Fruit fly (Drosophila melanogaster) whole organism, embryonic: ENCODE data around the gene CG3434.

Experiments used
- CG10147 ChIP-seq: fragments of 200-800 bp; sonication (Bioruptor generic); optimal IDR thresholded peaks from 2 replicates; lab custom pipeline; 2019; ENCODE audit warnings: missing biosample characterization, mild to moderate bottlenecking, missing genetic modification characterization, moderate library complexity
- CG10366 ChIP-seq: fragments of 200-800 bp; sonication (Bioruptor generic); IDR thresholded peaks from 2 replicates; pipeline ENCODE4 v1.3.6; 2022; ENCODE audit warnings: missing biosample characterization, missing genetic modification characterization
- CG10959 ChIP-seq: fragments of 200-800 bp; sonication (Bioruptor generic); IDR thresholded peaks from 2 replicates; pipeline ENCODE4 v1.3.6; 2022; ENCODE audit warnings: missing biosample characterization, missing genetic modification characterization
- CG1233 ChIP-seq: fragments of 200-800 bp; sonication (Bioruptor generic); optimal IDR thresholded peaks from 4 replicates; lab custom pipeline; 2018; ENCODE audit warnings: missing biosample characterization, mild to moderate bottlenecking, missing genetic modification characterization
- CG12744 ChIP-seq: fragments of 200-800 bp; sonication (Bioruptor generic); optimal IDR thresholded peaks from 2 replicates; lab custom pipeline; 2016; ENCODE audit warnings: missing biosample characterization, missing genetic modification characterization
- CG14667 ChIP-seq: fragments of 200-800 bp; sonication (Bioruptor generic); IDR thresholded peaks from 2 replicates; pipeline ENCODE4 v1.3.6; 2022; ENCODE audit warnings: missing biosample characterization, missing genetic modification characterization
- CG17186 ChIP-seq: fragments of 200-800 bp; sonication (Bioruptor generic); optimal IDR thresholded peaks from 3 replicates; lab custom pipeline; 2017; ENCODE audit warnings: missing biosample characterization, missing genetic modification reagents, missing genetic modification characterization
- CG17361 ChIP-seq: fragments of 200-800 bp; sonication (Bioruptor generic); IDR thresholded peaks from 3 replicates; pipeline ENCODE4 v1.3.6; 2022; ENCODE audit warnings: missing biosample characterization, missing genetic modification characterization
- CG17385 ChIP-seq: fragments of 200-800 bp; sonication (Bioruptor generic); optimal IDR thresholded peaks from 3 replicates; lab custom pipeline; 2018; ENCODE audit warnings: missing biosample characterization, mild to moderate bottlenecking, missing genetic modification characterization
- CG17912 ChIP-seq: fragments of 200-800 bp; sonication (Bioruptor generic); optimal IDR thresholded peaks from 2 replicates; lab custom pipeline; 2018; ENCODE audit warnings: missing biosample characterization, mild to moderate bottlenecking, missing genetic modification characterization
- CG2116 ChIP-seq: fragments of 200-800 bp; sonication (Bioruptor generic); optimal IDR thresholded peaks from 3 replicates; lab custom pipeline; 2018; ENCODE audit warnings: missing biosample characterization, mild to moderate bottlenecking, missing genetic modification characterization
- CG2712 ChIP-seq: fragments of 200-800 bp; optimal IDR thresholded peaks from 3 replicates; lab custom pipeline; 2019; ENCODE audit warnings: missing biosample characterization, mild to moderate bottlenecking, missing genetic modification characterization, moderate library complexity
- CG31224 ChIP-seq: fragments of 200-800 bp; sonication (Bioruptor generic); IDR thresholded peaks from 2 replicates; pipeline ENCODE4 v1.3.6; 2022; ENCODE audit warnings: missing biosample characterization, missing genetic modification characterization
- CG31441 ChIP-seq: fragments of 200-800 bp; sonication (Bioruptor generic); IDR thresholded peaks from 2 replicates; pipeline ENCODE4 v1.3.6; 2022; ENCODE audit warnings: missing biosample characterization, missing genetic modification characterization
- CG33557 ChIP-seq: fragments of 200-800 bp; sonication (Bioruptor generic); optimal IDR thresholded peaks from 2 replicates; lab custom pipeline; 2019; ENCODE audit warnings: missing biosample characterization, mild to moderate bottlenecking, missing genetic modification characterization, moderate library complexity
- CG3847 ChIP-seq: fragments of 200-800 bp; sonication (Bioruptor generic); IDR thresholded peaks from 2 replicates; pipeline ENCODE4 v1.3.6; 2022; ENCODE audit warnings: missing biosample characterization, missing genetic modification characterization
- CG6272 ChIP-seq: fragments of 200-800 bp; sonication (Bioruptor generic); IDR thresholded peaks from 2 replicates; pipeline ENCODE4 v1.3.6; 2022; ENCODE audit warnings: missing biosample characterization, missing genetic modification characterization
- CG7987 ChIP-seq: fragments of 200-800 bp; sonication (Bioruptor generic); optimal IDR thresholded peaks from 2 replicates; lab custom pipeline; 2018; ENCODE audit warnings: missing biosample characterization, mild to moderate bottlenecking, missing genetic modification characterization, moderate library complexity
- CG8924 ChIP-seq: fragments of 200-800 bp; optimal IDR thresholded peaks from 3 replicates; lab custom pipeline; 2019; ENCODE audit warnings: missing biosample characterization, mild to moderate bottlenecking, missing genetic modification characterization, moderate library complexity
- CG9797 ChIP-seq: fragments of 200-800 bp; sonication (Bioruptor generic); optimal IDR thresholded peaks from 3 replicates; lab custom pipeline; 2018; ENCODE audit warnings: missing biosample characterization, mild to moderate bottlenecking, missing genetic modification characterization
- CTCF ChIP-seq: fragments of 200-800 bp; sonication (Bioruptor generic); optimal IDR thresholded peaks from 2 replicates; lab custom pipeline; 2017; ENCODE audit warnings: missing biosample characterization, mild to moderate bottlenecking, missing genetic modification characterization, moderate library complexity
- Camta ChIP-seq: fragments of 200-800 bp; sonication (Bioruptor generic); optimal IDR thresholded peaks from 2 replicates; lab custom pipeline; 2016; ENCODE audit warnings: missing biosample characterization, missing genetic modification characterization
- D ChIP-seq, 2 experiments: fragments of 200-800 bp in 1 of 2; fragments of >200 bp in 1 of 2; sonication (Bioruptor generic) in 1 of 2; optimal IDR thresholded peaks; 2 replicates in 1 of 2; 3 replicates in 1 of 2; lab custom pipeline; 2017; ENCODE audit warnings: mild to moderate bottlenecking in 1 of 2, missing biosample characterization in 1 of 2, missing genetic modification characterization in 1 of 2, missing genetic modification reagents in 1 of 2
- D19A ChIP-seq: fragments of 200-800 bp; optimal IDR thresholded peaks from 3 replicates; lab custom pipeline; 2019; ENCODE audit warnings: missing biosample characterization, mild to moderate bottlenecking, missing genetic modification characterization, moderate library complexity
- D19B ChIP-seq: fragments of 200-800 bp; sonication (Bioruptor generic); optimal IDR thresholded peaks from 2 replicates; lab custom pipeline; 2017; ENCODE audit warnings: missing biosample characterization, mild to moderate bottlenecking, missing genetic modification characterization
- Dbx ChIP-seq: fragments of 200-800 bp; sonication (Bioruptor generic); IDR thresholded peaks from 3 replicates; pipeline ENCODE4 v1.3.6; 2022; ENCODE audit warnings: missing biosample characterization, missing genetic modification characterization
- E2f2 ChIP-seq: fragments of 200-800 bp; sonication (Bioruptor generic); IDR thresholded peaks from 2 replicates; pipeline ENCODE4 v1.3.6; 2022; ENCODE audit warnings: missing biosample characterization, missing genetic modification characterization
- Ets97D ChIP-seq: fragments of 200-800 bp; sonication (Bioruptor generic); optimal IDR thresholded peaks from 3 replicates; lab custom pipeline; 2016; ENCODE audit warnings: missing biosample characterization, missing genetic modification characterization
- Gsc ChIP-seq: fragments of 200-800 bp; sonication (Bioruptor generic); IDR thresholded peaks from 2 replicates; pipeline ENCODE4 v1.3.6; 2022; ENCODE audit warnings: missing biosample characterization, missing genetic modification characterization
- H2.0 ChIP-seq: fragments of 200-800 bp; sonication (Bioruptor generic); IDR thresholded peaks from 2 replicates; pipeline ENCODE4 v1.3.6; 2022; ENCODE audit warnings: missing biosample characterization, missing genetic modification characterization
- Lpt ChIP-seq: fragments of >200 bp; optimal IDR thresholded peaks from 2 replicates; lab custom pipeline; 2018; ENCODE audit warnings: missing biosample characterization, missing genetic modification characterization
- NK7.1 ChIP-seq: fragments of 200-800 bp; sonication (Bioruptor generic); optimal IDR thresholded peaks from 3 replicates; lab custom pipeline; 2016; ENCODE audit warnings: missing biosample characterization, missing genetic modification characterization
- Nf-YB ChIP-seq: fragments of 200-800 bp; sonication (Bioruptor generic); optimal IDR thresholded peaks from 3 replicates; lab custom pipeline; 2019; ENCODE audit warnings: missing biosample characterization, mild to moderate bottlenecking, missing genetic modification characterization, moderate library complexity
- Ravus ChIP-seq: fragments of 200-800 bp; sonication (Bioruptor generic); IDR thresholded peaks from 2 replicates; pipeline ENCODE4 v1.3.6; 2022; ENCODE audit warnings: missing biosample characterization, missing genetic modification characterization
- Stat92E ChIP-seq, 3 experiments: fragments of >200 bp in 2 of 3; fragments of 200-800 bp in 1 of 3; sonication (Bioruptor generic) in 1 of 3; optimal IDR thresholded peaks; 2 replicates each; lab custom pipeline; 2017 to 2019; ENCODE audit warnings: missing biosample characterization in 3 of 3, missing genetic modification characterization in 3 of 3, mild to moderate bottlenecking in 1 of 3, moderate library complexity in 1 of 3
- Usf ChIP-seq: fragments of 200-800 bp; sonication (Bioruptor generic); optimal IDR thresholded peaks from 2 replicates; lab custom pipeline; 2017; ENCODE audit warnings: missing genotype, missing biosample characterization, missing genetic modification characterization
- Vsx1 ChIP-seq: fragments of 200-800 bp; sonication (Bioruptor generic); optimal IDR thresholded peaks from 2 replicates; lab custom pipeline; 2017; ENCODE audit warnings: missing biosample characterization, mild to moderate bottlenecking, missing genetic modification characterization, missing genetic modification reagents
- ara ChIP-seq: fragments of 200-800 bp; sonication (Bioruptor generic); IDR thresholded peaks from 2 replicates; pipeline ENCODE4 v1.3.6; 2022; ENCODE audit warnings: missing biosample characterization, missing genetic modification characterization
- dmrt99B ChIP-seq: fragments of 200-800 bp; sonication (Bioruptor generic); optimal IDR thresholded peaks from 2 replicates; lab custom pipeline; 2018; ENCODE audit warnings: missing biosample characterization, mild to moderate bottlenecking, missing genetic modification characterization, moderate library complexity
- esg ChIP-seq: fragments of 200-800 bp; sonication (Bioruptor generic); conservative IDR thresholded peaks from 2 replicates; pipeline ENCODE4 v1.3.6; 2022; ENCODE audit warnings: missing biosample characterization, missing genetic modification characterization
- eyg ChIP-seq: fragments of 200-800 bp; sonication (Bioruptor generic); optimal IDR thresholded peaks from 3 replicates; lab custom pipeline; 2016; ENCODE audit warnings: missing biosample characterization, missing genetic modification characterization
- fd64A ChIP-seq: fragments of 200-800 bp; sonication (Bioruptor generic); optimal IDR thresholded peaks from 3 replicates; lab custom pipeline; 2018; ENCODE audit warnings: missing biosample characterization, mild to moderate bottlenecking, missing genetic modification characterization
- gce ChIP-seq: fragments of 200-800 bp; sonication (Bioruptor generic); IDR thresholded peaks from 3 replicates; pipeline ENCODE4 v1.3.6; 2022; ENCODE audit warnings: missing biosample characterization, missing genetic modification characterization
- ham ChIP-seq: fragments of 200-800 bp; sonication (Bioruptor generic); IDR thresholded peaks from 2 replicates; pipeline ENCODE4 v1.3.6; 2022; ENCODE audit warnings: missing biosample characterization, missing genetic modification characterization
- nmo ChIP-seq: fragments of 200-800 bp; sonication (Bioruptor generic); optimal IDR thresholded peaks from 2 replicates; lab custom pipeline; 2018; ENCODE audit warnings: missing biosample characterization, mild to moderate bottlenecking, missing genetic modification characterization, moderate library complexity
- nom ChIP-seq: fragments of 200-800 bp; sonication (Bioruptor generic); optimal IDR thresholded peaks from 2 replicates; lab custom pipeline; 2017; ENCODE audit warnings: missing biosample characterization, missing genetic modification characterization, mild to moderate bottlenecking, moderate library complexity, missing genetic modification reagents
- org-1 ChIP-seq: fragments of 200-800 bp; sonication (Bioruptor generic); optimal IDR thresholded peaks from 2 replicates; lab custom pipeline; 2017; ENCODE audit warnings: missing biosample characterization, missing genetic modification characterization
- rib ChIP-seq: fragments of 200-800 bp; sonication (Bioruptor generic); IDR thresholded peaks from 2 replicates; pipeline ENCODE4 v1.3.6; 2022; ENCODE audit warnings: missing biosample characterization, missing genetic modification characterization
- salm ChIP-seq: fragments of 200-800 bp; sonication (Bioruptor generic); optimal IDR thresholded peaks from 2 replicates; lab custom pipeline; 2018; ENCODE audit warnings: missing biosample characterization, mild to moderate bottlenecking, missing genetic modification characterization
- sens ChIP-seq: fragments of 200-800 bp; sonication (Bioruptor generic); peaks from one replicate; lab custom pipeline; 2016; ENCODE audit warnings: missing biosample characterization, missing genetic modification characterization
- twi ChIP-seq: fragments of 200-800 bp; optimal IDR thresholded peaks from 2 replicates; lab custom pipeline; 2019; ENCODE audit warnings: missing biosample characterization, mild to moderate bottlenecking, missing genetic modification characterization, moderate library complexity

CG3434 gene

dm6 chr3L:9461670-9462246 lies 1.2 kb upstream of the CG3434 start (continued):
- TF ChIP-seq eyg = no peak
- TF ChIP-seq dmrt99B (tag; lab: Kevin White, UChicago) = no peak
- TF ChIP-seq D19B = no peak
- peak; percentile 51 for TF ChIP-seq H2.0 (GFP tag; lab: Robert Waterston, UW)
- no peak for TF ChIP-seq Dbx (GFP tag; lab: Robert Waterston, UW)
- no peak for TF ChIP-seq CG17912 (GFP tag; lab: Kevin White, UChicago)
- TF ChIP-seq CG12744 (GFP tag; lab: Kevin White, UChicago) = no peak
- TF ChIP-seq CG31224 (GFP tag; lab: Robert Waterston, UW) = no peak
- TF ChIP-seq CG6272 (GFP tag; lab: Robert Waterston, UW) = peak; percentile 39; the same call in 1 of the 2 replicates
- no peak for TF ChIP-seq CG33557
- peak; percentile 44; the same call in 1 of the 2 replicates for TF ChIP-seq CG10366 (GFP tag; lab: Robert Waterston, UW)
- TF ChIP-seq Vsx1 (GFP tag; lab: Kevin White, UChicago) = no peak
- no peak for TF ChIP-seq ham (GFP tag; lab: Robert Waterston, UW)
- TF ChIP-seq CG10147 (GFP tag; lab: Kevin White, UChicago) = no peak
- peak; percentile 58 for TF ChIP-seq D (optimal IDR thresholded peaks at IDR 0.05; lab: Kevin White, UChicago)
- no peak for TF ChIP-seq D (GFP tag; optimal IDR thresholded peaks at IDR 0.05; lab: Kevin White, UChicago)
- TF ChIP-seq sens (GFP tag; lab: Kevin White, UChicago) = peak; percentile 87
- TF ChIP-seq salm = no peak
- no peak for TF ChIP-seq nom
- no peak for TF ChIP-seq org-1
- no peak; the same call in 1 of the 2 replicates for TF ChIP-seq E2f2 (GFP tag; lab: Robert Waterston, UW)
- no peak for TF ChIP-seq CTCF
- no peak for TF ChIP-seq CG17385
- TF ChIP-seq rib (GFP tag; lab: Robert Waterston, UW) = no peak
- TF ChIP-seq Usf (GFP tag; lab: Kevin White, UChicago) = peak; percentile 8
- no peak for TF ChIP-seq D19A
- TF ChIP-seq CG1233 (GFP tag; lab: Kevin White, UChicago) = no peak
- TF ChIP-seq Ravus (GFP tag; lab: Robert Waterston, UW) = no peak
- TF ChIP-seq CG31441 (GFP tag; lab: Robert Waterston, UW) = no peak
- TF ChIP-seq CG17361 (GFP tag; lab: Robert Waterston, UW) = no peak
- TF ChIP-seq ara = peak; percentile 66; the same call in 1 of the 2 replicates
- peak; percentile 11 for TF ChIP-seq twi (tag; lab: Kevin White, UChicago)
- no peak for TF ChIP-seq Stat92E (GFP tag; optimal IDR thresholded peaks at IDR 0.05; lab: Kevin White, UChicago)
- no peak for TF ChIP-seq NK7.1 (GFP tag; lab: Kevin White, UChicago)
- TF ChIP-seq CG9797 = no peak
- TF ChIP-seq CG7987 (GFP tag; lab: Kevin White, UChicago) = peak; percentile 16
- TF ChIP-seq gce (GFP tag; lab: Robert Waterston, UW) = no peak
- TF ChIP-seq Camta (GFP tag; lab: Kevin White, UChicago) = no peak
- no peak for TF ChIP-seq nmo
- TF ChIP-seq esg (GFP tag; lab: Robert Waterston, UW) = 0 out of 2 replicates have a peak, but pooled peaks have one; percentile 28
- peak; percentile 18; the same call in 1 of the 2 replicates for TF ChIP-seq CG10959 (GFP tag; lab: Robert Waterston, UW)
- TF ChIP-seq CG2712 (tag; lab: Kevin White, UChicago) = no peak
- TF ChIP-seq Lpt (GFP tag; lab: Kevin White, UChicago) = no peak
- TF ChIP-seq CG14667 (GFP tag; lab: Robert Waterston, UW) = no peak
- TF ChIP-seq Gsc (GFP tag; lab: Robert Waterston, UW) = 0 out of 2 replicates have a peak, but pooled peaks have one; percentile 27
- no peak for TF ChIP-seq Nf-YB
- no peak for TF ChIP-seq CG2116 (GFP tag; lab: Kevin White, UChicago)
- no peak for TF ChIP-seq CG8924
- TF ChIP-seq fd64A = no peak
- TF ChIP-seq CG3847 (GFP tag; lab: Robert Waterston, UW) = peak; percentile 28; the same call in 1 of the 2 replicates
- TF ChIP-seq CG17186 (GFP tag; lab: Kevin White, UChicago) = peak; percentile 30
- TF ChIP-seq Ets97D (GFP tag; lab: Kevin White, UChicago) = no peak
